Fruit fly (Drosophila melanogaster): Measurements from ENCODE around the gene CG17186.
A peak's percentile ranks its signal among the peaks of the same experiment; 100 is the strongest.

DNA sequence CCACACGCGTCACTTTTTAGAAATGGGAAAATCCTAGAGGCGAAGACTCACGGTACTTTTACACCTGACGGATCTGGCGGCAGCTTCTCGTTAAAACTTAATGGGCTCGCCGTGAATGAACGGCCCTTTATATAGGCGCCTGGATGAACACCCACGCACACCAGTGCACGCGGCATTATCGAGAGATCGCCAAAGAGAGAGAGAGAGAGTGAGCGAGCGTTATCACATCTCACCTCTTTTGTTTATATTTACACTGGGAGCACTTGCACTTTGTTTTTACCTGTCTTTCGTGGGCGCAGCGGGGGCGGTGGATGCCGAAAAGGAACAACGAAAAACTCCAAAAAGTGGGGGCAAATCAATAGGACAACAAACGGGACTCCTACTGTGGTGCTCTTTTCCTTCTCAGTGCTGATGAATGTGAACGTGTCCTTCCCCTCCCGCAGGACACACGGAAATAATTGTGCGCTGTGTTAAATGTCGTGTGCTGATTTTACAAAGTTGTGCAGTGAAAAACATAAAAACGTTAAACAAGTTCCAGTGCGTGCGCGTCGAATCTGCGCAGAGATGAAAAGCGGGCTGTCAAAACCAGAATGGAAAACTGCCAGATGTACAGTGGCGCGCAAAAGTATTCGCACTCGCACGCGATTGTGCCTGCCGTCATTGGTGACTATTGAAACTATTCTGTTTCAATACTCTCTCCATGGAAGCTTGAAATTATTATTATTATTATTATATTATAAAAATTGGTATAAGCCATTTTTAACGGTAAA, 2.0 kb downstream of the CG17186 start, which contains the start of gene Mrp5:
- TF ChIP-seq CG6163 (GFP tag; IDR thresholded peaks at IDR 0.05) (peak; percentile 60), Hr39 (GFP tag; optimal IDR thresholded peaks at IDR 0.05) (peak; percentile 36), CG16779 (tag; optimal IDR thresholded peaks at IDR 0.05) (peak; percentile 20), ss (GFP tag; optimal IDR thresholded peaks at IDR 0.05) (peak; percentile 42 to 71)
